Worm (Caenorhabditis elegans): ENCODE measurements around the gene fbxb-53.

fbxb-53 gene

DNA sequence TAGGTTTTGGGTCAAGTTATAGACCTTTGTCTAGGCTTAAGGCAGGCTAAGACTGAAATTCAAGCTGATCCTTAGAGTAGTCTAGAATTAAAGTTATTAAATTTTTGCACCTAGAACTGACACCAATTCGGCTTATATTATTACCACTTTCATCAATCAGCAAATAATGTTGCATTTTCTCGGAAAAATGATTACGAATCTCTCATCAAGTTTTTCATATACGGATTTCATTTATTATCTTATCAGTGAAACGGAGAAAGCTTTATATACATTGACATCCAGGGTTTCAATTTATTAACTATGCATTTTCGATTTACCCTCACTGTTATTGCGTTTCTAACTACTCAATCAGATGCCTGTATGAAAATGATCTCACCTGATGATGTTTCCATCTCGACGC lies 15.4 kb upstream of the fbxb-53 start, which contains the start of gene K07G6.1:
Gene K07G6.1 (plus strand): TSS at position 301 of the 400 bp plus-strand sequence.
- TF ChIP-seq madf-9 (GFP tag; conservative IDR thresholded peaks at IDR 0.05) (no peak), F37D6.2 (tag; optimal IDR thresholded peaks at IDR 0.05) (no peak), saeg-2 (GFP tag; IDR thresholded peaks at IDR 0.05) (no peak), gei-8 (GFP tag; optimal IDR thresholded peaks at IDR 0.05) (no peak), mes-2 (tag; optimal IDR thresholded peaks at IDR 0.05; ENCODE audit: poor library complexity, severe bottlenecking) (no peak)

DNA sequence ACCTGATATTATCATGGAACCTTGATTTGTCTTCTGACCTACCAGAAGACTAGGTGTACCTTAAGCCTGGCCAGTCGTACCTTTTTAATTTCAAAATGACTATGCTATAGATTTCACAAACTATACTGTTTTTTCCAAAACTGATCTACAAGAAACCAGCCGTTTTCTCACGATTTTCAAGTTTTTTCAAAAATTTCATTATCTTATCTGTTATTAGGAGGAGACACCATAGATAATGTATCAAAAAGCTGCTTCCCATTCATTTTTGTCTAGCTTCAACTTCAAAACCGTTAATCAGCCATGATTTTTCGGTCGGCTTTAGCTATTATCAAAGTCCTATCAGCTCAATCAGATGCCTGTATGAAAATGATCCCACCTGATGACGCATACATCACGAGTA lies 14.1 kb upstream of the fbxb-53 start, which contains the start of gene F36H5.12:
Gene F36H5.12 (plus strand): TSS at position 301 of the 400 bp plus-strand sequence.
- no peak for TF ChIP-seq lin-1 (GFP tag; IDR thresholded peaks at IDR 0.05)
- no peak for TF ChIP-seq daf-8 (GFP tag; IDR thresholded peaks at IDR 0.05)
- TF ChIP-seq mdl-1 (tag; optimal IDR thresholded peaks at IDR 0.05), result no peak
- TF ChIP-seq Y75B8A.6 (GFP tag; IDR thresholded peaks at IDR 0.05), result no peak
- TF ChIP-seq zag-1 (tag; optimal IDR thresholded peaks at IDR 0.05), result no peak
- TF ChIP-seq Y5F2A.4 (GFP tag; optimal IDR thresholded peaks at IDR 0.05), result no peak
- TF ChIP-seq ceh-82 (tag; optimal IDR thresholded peaks at IDR 0.05), result no peak
- no peak for TF ChIP-seq lin-39 (tag; optimal IDR thresholded peaks at IDR 0.05)
- TF ChIP-seq egl-27 (tag; optimal IDR thresholded peaks at IDR 0.05), result no peak
- TF ChIP-seq nhr-102 (tag; optimal IDR thresholded peaks at IDR 0.05), result no peak
- no peak for TF ChIP-seq dpl-1 (GFP tag; optimal IDR thresholded peaks at IDR 0.05)
- no peak for TF ChIP-seq vab-7 (GFP tag; IDR thresholded peaks at IDR 0.05)
- TF ChIP-seq ztf-11 (tag; optimal IDR thresholded peaks at IDR 0.05), result no peak
- no peak for TF ChIP-seq unc-62 (GFP tag; optimal IDR thresholded peaks at IDR 0.05 in 1 of 2)
- TF ChIP-seq unc-62 (tag; optimal IDR thresholded peaks at IDR 0.05), result no peak
- no peak for TF ChIP-seq fkh-10 (GFP tag; optimal IDR thresholded peaks at IDR 0.05)
- TF ChIP-seq hlh-30 (tag; optimal IDR thresholded peaks at IDR 0.05; ENCODE audit: insufficient read depth), result no peak
- TF ChIP-seq egl-43 (GFP tag; IDR thresholded peaks at IDR 0.05), result no peak

DNA sequence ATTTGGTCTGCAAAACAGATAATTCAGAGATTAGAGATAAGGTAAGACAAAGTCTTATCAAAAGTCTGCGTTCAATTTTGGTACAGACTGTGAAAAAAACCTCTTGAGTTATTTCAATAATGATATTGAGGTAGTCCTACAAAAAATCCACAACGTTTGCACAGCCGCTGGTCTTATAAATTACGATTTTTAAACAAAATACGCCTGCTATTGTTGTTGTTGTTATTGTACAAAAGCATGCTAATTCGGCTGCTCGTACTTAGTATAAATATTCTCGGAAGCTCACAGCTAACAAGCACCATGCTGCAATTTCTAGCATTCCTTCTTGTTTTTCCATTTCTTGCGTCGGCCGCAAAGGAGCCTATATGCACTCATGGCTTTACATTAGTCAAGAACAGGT lies 12.5 kb upstream of the fbxb-53 start, which contains the start of gene clec-19:
Gene clec-19 (plus strand): TSS at position 301 of the 400 bp plus-strand sequence.
- TF ChIP-seq unc-39 (tag; optimal IDR thresholded peaks at IDR 0.05), result no peak
- no peak for TF ChIP-seq rbr-2 (tag; optimal IDR thresholded peaks at IDR 0.05)
- no peak for TF ChIP-seq zfp-2 (tag; optimal IDR thresholded peaks at IDR 0.05)
- TF ChIP-seq zfp-3 (GFP tag; conservative IDR thresholded peaks at IDR 0.05), result no peak
- TF ChIP-seq sdz-12 (GFP tag; optimal IDR thresholded peaks at IDR 0.05), result no peak
- TF ChIP-seq pha-4 (GFP tag; IDR thresholded peaks at IDR 0.05), result no peak
- TF ChIP-seq pha-4 (tag; optimal IDR thresholded peaks at IDR 0.05), result no peak
- no peak for TF ChIP-seq nhr-28 (tag; optimal IDR thresholded peaks at IDR 0.05)
- TF ChIP-seq fos-1 (tag; optimal IDR thresholded peaks at IDR 0.05), result no peak

DNA sequence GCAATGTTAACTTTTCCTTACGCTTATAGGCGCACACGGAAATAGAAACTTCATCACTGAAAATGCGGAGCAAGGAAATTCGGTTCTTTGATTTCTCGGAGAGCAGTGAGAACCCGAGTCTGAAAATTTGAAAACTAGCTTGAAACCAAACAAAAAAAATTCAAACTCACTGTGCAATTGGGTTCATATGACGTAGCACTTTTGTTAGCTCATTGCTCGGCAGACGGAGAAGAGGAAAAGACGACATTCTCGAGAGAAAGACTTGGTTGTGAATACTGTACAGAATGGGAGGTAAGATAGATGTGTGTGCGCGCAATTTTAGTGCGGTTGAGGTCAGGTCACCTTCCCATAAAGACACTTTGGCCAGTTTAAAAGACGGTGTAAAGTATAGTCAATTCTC lies 6.3 kb upstream of the fbxb-53 start, which contains the start of the genes F36H5.13 and F36H5.8:
Gene F36H5.13 (minus strand): TSS at position 101 of the 400 bp plus-strand sequence.
Gene F36H5.8 (minus strand): TSS at position 274 of the 400 bp plus-strand sequence.
- peak; percentile 9 for TF ChIP-seq aha-1 (tag)
- no peak for TF ChIP-seq lin-38 (GFP tag; IDR thresholded peaks at IDR 0.05)

DNA sequence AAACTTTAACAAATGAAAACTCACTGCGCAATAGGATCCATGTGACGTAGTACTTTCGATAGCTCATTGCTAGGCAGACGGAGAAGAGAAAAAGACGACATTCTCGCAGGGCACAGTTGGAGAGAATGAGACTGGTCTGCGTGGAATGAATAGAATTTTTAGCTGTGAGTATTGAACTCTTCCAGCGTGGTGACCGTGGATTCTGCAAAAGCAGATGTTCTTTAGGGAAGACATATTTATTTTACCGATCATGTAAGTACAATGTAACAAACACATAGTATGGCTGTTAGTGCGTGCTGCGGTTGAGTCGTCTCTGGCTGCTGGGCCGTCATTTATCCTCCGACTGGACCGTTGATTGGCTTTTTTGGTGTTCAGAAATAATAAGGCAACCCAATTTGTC lies 3.7 kb upstream of the fbxb-53 start, which contains the start of gene F36H5.9:
Gene F36H5.9 (minus strand): TSS at position 101 of the 400 bp plus-strand sequence.
- no peak for TF ChIP-seq lin-38 (GFP tag; IDR thresholded peaks at IDR 0.05)
- no peak for TF ChIP-seq lin-39 (tag; optimal IDR thresholded peaks at IDR 0.05)
- no peak for TF ChIP-seq madf-9 (GFP tag; conservative IDR thresholded peaks at IDR 0.05)
- no peak for TF ChIP-seq daf-12 (tag; optimal IDR thresholded peaks at IDR 0.05)
- TF ChIP-seq hlh-30 (tag; optimal IDR thresholded peaks at IDR 0.05; ENCODE audit: insufficient read depth), result no peak
- TF ChIP-seq mxl-2 (GFP tag; conservative IDR thresholded peaks at IDR 0.05), result no peak
- no peak for TF ChIP-seq nhr-237 (tag; optimal IDR thresholded peaks at IDR 0.05)
- no peak for TF ChIP-seq nhr-48 (tag; optimal IDR thresholded peaks at IDR 0.05)
- no peak for TF ChIP-seq nhr-6 (tag; optimal IDR thresholded peaks at IDR 0.05)
- no peak for TF ChIP-seq nhr-41 (GFP tag; IDR thresholded peaks at IDR 0.05)
- TF ChIP-seq dmd-6 (GFP tag; IDR thresholded peaks at IDR 0.05), result no peak
- no peak for TF ChIP-seq unc-39 (tag; optimal IDR thresholded peaks at IDR 0.05)
- TF ChIP-seq dmd-8 (GFP tag; IDR thresholded peaks at IDR 0.05), result no peak
- TF ChIP-seq zfp-3 (GFP tag; conservative IDR thresholded peaks at IDR 0.05), result no peak
- no peak for TF ChIP-seq R02D3.7 (tag; optimal IDR thresholded peaks at IDR 0.05)
- TF ChIP-seq rbr-2 (tag; optimal IDR thresholded peaks at IDR 0.05), result no peak
- TF ChIP-seq hif-1 (tag; optimal IDR thresholded peaks at IDR 0.05), result no peak
- TF ChIP-seq madf-5 (GFP tag; IDR thresholded peaks at IDR 0.05), result no peak
